Fruit fly (Drosophila melanogaster) whole organism, embryonic: ENCODE results near the gene Cubn.
A peak's percentile ranks its signal among the peaks of the same experiment; 100 is the strongest.

Source experiments
- Atf3 ChIP-seq: fragments of 200-800 bp; sonication (Bioruptor generic); optimal IDR thresholded peaks from 3 replicates; lab custom pipeline; 2016; ENCODE audit warnings: missing biosample characterization, missing genetic modification characterization
- Blimp-1 ChIP-seq: fragments of 200-800 bp; sonication (Bioruptor generic); optimal IDR thresholded peaks from 3 replicates; lab custom pipeline; 2018; ENCODE audit warnings: missing biosample characterization, missing genetic modification characterization, mild to moderate bottlenecking, moderate library complexity, missing genetic modification reagents
- CG11085 ChIP-seq: fragments of 200-800 bp; sonication (Bioruptor generic); IDR thresholded peaks from 2 replicates; pipeline ENCODE4 v1.3.6; 2022; ENCODE audit warnings: missing biosample characterization, missing genetic modification characterization
- CG13624 ChIP-seq: fragments of 200-800 bp; sonication (Bioruptor generic); optimal IDR thresholded peaks from 2 replicates; lab custom pipeline; 2016; ENCODE audit warnings: missing biosample characterization, missing genetic modification characterization
- CG14441 ChIP-seq: fragments of 200-800 bp; sonication (Bioruptor generic); IDR thresholded peaks from 2 replicates; pipeline ENCODE4 v1.3.6; 2022; ENCODE audit warnings: missing biosample characterization, missing genetic modification characterization
- CG15073 ChIP-seq: fragments of 200-800 bp; sonication (Bioruptor generic); optimal IDR thresholded peaks from 2 replicates; lab custom pipeline; 2016; ENCODE audit warnings: missing biosample characterization, missing genetic modification characterization
- CG1602 ChIP-seq: fragments of 200-800 bp; sonication (Bioruptor generic); optimal IDR thresholded peaks from 3 replicates; lab custom pipeline; 2016; ENCODE audit warnings: missing biosample characterization, missing genetic modification characterization
- CG3407 ChIP-seq: fragments of 200-800 bp; sonication (Bioruptor generic); optimal IDR thresholded peaks from 2 replicates; lab custom pipeline; 2018; ENCODE audit warnings: missing biosample characterization, mild to moderate bottlenecking, missing genetic modification characterization
- CG34422 ChIP-seq: fragments of 200-800 bp; sonication (Bioruptor generic); IDR thresholded peaks from 3 replicates; pipeline ENCODE4 v1.3.6; 2022; ENCODE audit warnings: missing biosample characterization, missing genetic modification characterization
- CG4328 ChIP-seq: fragments of 200-800 bp; sonication (Bioruptor generic); optimal IDR thresholded peaks from 3 replicates; lab custom pipeline; 2017; ENCODE audit warnings: missing biosample characterization, missing genetic modification reagents, missing genetic modification characterization
- CG43689 ChIP-seq: fragments of 200-800 bp; sonication (Bioruptor generic); IDR thresholded peaks from 2 replicates; pipeline ENCODE4 v1.3.6; 2022; ENCODE audit warnings: missing biosample characterization, missing genetic modification characterization
- CG4617 ChIP-seq: fragments of 200-800 bp; sonication (Bioruptor generic); optimal IDR thresholded peaks from 3 replicates; lab custom pipeline; 2016; ENCODE audit warnings: missing biosample characterization, missing genetic modification characterization, borderline replicate concordance
- CG6254 ChIP-seq: fragments of 200-800 bp; sonication (Bioruptor generic); optimal IDR thresholded peaks from 3 replicates; lab custom pipeline; 2017; ENCODE audit warnings: mild to moderate bottlenecking, missing biosample characterization, missing genetic modification reagents, missing genetic modification characterization
- CG6683 ChIP-seq: fragments of 200-800 bp; sonication (Bioruptor generic); optimal IDR thresholded peaks from 2 replicates; lab custom pipeline; 2017; ENCODE audit warnings: missing biosample characterization, mild to moderate bottlenecking, missing genetic modification characterization, missing genetic modification reagents
- CG6854 ChIP-seq: fragments of 200-800 bp; sonication (Bioruptor generic); optimal IDR thresholded peaks from 3 replicates; lab custom pipeline; 2017; ENCODE audit warnings: missing biosample characterization, mild to moderate bottlenecking, missing genetic modification characterization
- CG7372 ChIP-seq: fragments of 200-800 bp; sonication (Bioruptor generic); IDR thresholded peaks from 2 replicates; pipeline ENCODE4 v1.3.6; 2022; ENCODE audit warnings: missing biosample characterization, missing genetic modification characterization
- CG7928 ChIP-seq: fragments of 200-800 bp; sonication (Bioruptor generic); optimal IDR thresholded peaks from 2 replicates; lab custom pipeline; 2017; ENCODE audit warnings: missing biosample characterization, mild to moderate bottlenecking, missing genetic modification characterization
- CG8089 ChIP-seq: fragments of 200-800 bp; sonication (Bioruptor generic); optimal IDR thresholded peaks from 3 replicates; lab custom pipeline; 2016; ENCODE audit warnings: missing biosample characterization, missing genetic modification characterization
- CG9932 ChIP-seq: fragments of 200-800 bp; sonication (Bioruptor generic); IDR thresholded peaks from 2 replicates; pipeline ENCODE4 v1.3.6; 2022; ENCODE audit warnings: missing biosample characterization, missing genetic modification characterization
- CHES-1-like ChIP-seq: fragments of 200-800 bp; sonication (Bioruptor generic); optimal IDR thresholded peaks from 2 replicates; lab custom pipeline; 2016; ENCODE audit warnings: missing biosample characterization, missing genetic modification characterization
- Chrac-16 ChIP-seq: fragments of 200-800 bp; sonication (Bioruptor generic); optimal IDR thresholded peaks from 3 replicates; lab custom pipeline; 2016; ENCODE audit warnings: missing biosample characterization, missing genetic modification characterization
- Hsf ChIP-seq: fragments of 200-800 bp; sonication (Bioruptor generic); optimal IDR thresholded peaks from 3 replicates; lab custom pipeline; 2016; ENCODE audit warnings: missing biosample characterization, missing genetic modification characterization
- MBD-R2 ChIP-seq: fragments of 200-800 bp; sonication (Bioruptor generic); IDR thresholded peaks from 2 replicates; pipeline ENCODE4 v1.3.6; 2022; ENCODE audit warnings: missing biosample characterization, missing genetic modification characterization
- Myb ChIP-seq: fragments of 200-800 bp; sonication (Bioruptor generic); optimal IDR thresholded peaks from 2 replicates; lab custom pipeline; 2016; ENCODE audit warnings: missing biosample characterization, missing genetic modification characterization
- NC2β ChIP-seq: fragments of 200-800 bp; sonication (Bioruptor generic); optimal IDR thresholded peaks from 2 replicates; lab custom pipeline; 2016; ENCODE audit warnings: missing biosample characterization, missing genetic modification characterization
- Rx ChIP-seq: fragments of 200-800 bp; sonication (Bioruptor generic); IDR thresholded peaks from 2 replicates; pipeline ENCODE4 v1.3.6; 2022; ENCODE audit warnings: missing biosample characterization, missing genetic modification characterization
- Sin3A ChIP-seq: fragments of >200 bp; optimal IDR thresholded peaks from 2 replicates; lab custom pipeline; 2018
- Sox100B ChIP-seq: fragments of 200-800 bp; sonication (Bioruptor generic); optimal IDR thresholded peaks from 3 replicates; lab custom pipeline; 2018; ENCODE audit warnings: missing biosample characterization, mild to moderate bottlenecking, missing genetic modification characterization
- Taf1 ChIP-seq: fragments of 200-800 bp; sonication (Bioruptor generic); IDR thresholded peaks from 2 replicates; pipeline ENCODE4 v1.3.6; 2022; ENCODE audit warnings: missing biosample characterization, missing genetic modification characterization
- aop ChIP-seq: fragments of 200-800 bp; sonication (Bioruptor generic); IDR thresholded peaks from 2 replicates; pipeline ENCODE4 v1.3.6; 2022; ENCODE audit warnings: missing biosample characterization, missing genetic modification characterization
- ase ChIP-seq: fragments of 200-800 bp; sonication (Bioruptor generic); IDR thresholded peaks from 3 replicates; pipeline ENCODE4 v1.3.6; 2022; ENCODE audit warnings: missing biosample characterization, missing genetic modification characterization
- ash1 ChIP-seq: fragments of 200-800 bp; sonication (Bioruptor generic); optimal IDR thresholded peaks from 2 replicates; lab custom pipeline; 2018; ENCODE audit warnings: missing biosample characterization, mild to moderate bottlenecking, missing genetic modification characterization
- bsh ChIP-seq, 2 experiments: fragments of 200-800 bp; sonication (Bioruptor generic); optimal IDR thresholded peaks; 2 replicates each; lab custom pipeline; 2017 to 2018; ENCODE audit warnings: mild to moderate bottlenecking in 2 of 2, missing biosample characterization in 2 of 2, missing genetic modification characterization in 2 of 2, moderate library complexity in 1 of 2
- cad ChIP-seq: fragments of >200 bp; optimal IDR thresholded peaks from 2 replicates; lab custom pipeline; 2017; ENCODE audit warnings: missing biosample characterization, missing genetic modification characterization
- crp ChIP-seq, 2 experiments: fragments of 200-800 bp; sonication (Bioruptor generic); optimal IDR thresholded peaks; 2 replicates in 1 of 2; 3 replicates in 1 of 2; lab custom pipeline; 2017; ENCODE audit warnings: missing biosample characterization in 2 of 2, missing genetic modification characterization in 2 of 2, mild to moderate bottlenecking in 1 of 2, moderate library complexity in 1 of 2
- da ChIP-seq: fragments of 200-800 bp; sonication (Bioruptor generic); optimal IDR thresholded peaks from 2 replicates; lab custom pipeline; 2016; ENCODE audit warnings: missing biosample characterization, missing genetic modification characterization
- ems ChIP-seq: fragments of 200-800 bp; sonication (Bioruptor generic); optimal IDR thresholded peaks from 3 replicates; lab custom pipeline; 2016; ENCODE audit warnings: missing biosample characterization, missing genetic modification characterization
- gsb-n ChIP-seq: fragments of 200-800 bp; sonication (Bioruptor generic); optimal IDR thresholded peaks from 3 replicates; lab custom pipeline; 2018; ENCODE audit warnings: missing biosample characterization, mild to moderate bottlenecking, missing genetic modification characterization
- jumu ChIP-seq: fragments of 200-800 bp; sonication (Bioruptor generic); optimal IDR thresholded peaks from 3 replicates; lab custom pipeline; 2016; ENCODE audit warnings: missing biosample characterization, missing genetic modification characterization
- nau ChIP-seq: fragments of 200-800 bp; sonication (Bioruptor generic); optimal IDR thresholded peaks from 3 replicates; lab custom pipeline; 2017; ENCODE audit warnings: missing biosample characterization, mild to moderate bottlenecking, missing genetic modification characterization, missing genetic modification reagents
- nerfin-1 ChIP-seq: fragments of 200-800 bp; sonication (Bioruptor generic); optimal IDR thresholded peaks from 3 replicates; lab custom pipeline; 2019; ENCODE audit warnings: missing biosample characterization, mild to moderate bottlenecking, missing genetic modification characterization, moderate library complexity
- nmo ChIP-seq: fragments of 200-800 bp; sonication (Bioruptor generic); optimal IDR thresholded peaks from 2 replicates; lab custom pipeline; 2018; ENCODE audit warnings: missing biosample characterization, mild to moderate bottlenecking, missing genetic modification characterization, moderate library complexity
- pnt ChIP-seq: fragments of 200-800 bp; sonication (Bioruptor generic); optimal IDR thresholded peaks from 3 replicates; lab custom pipeline; 2016; ENCODE audit warnings: missing biosample characterization, missing genetic modification characterization
- sens-2 ChIP-seq: fragments of 200-800 bp; sonication (Bioruptor generic); IDR thresholded peaks from 2 replicates; pipeline ENCODE4 v1.3.6; 2022; ENCODE audit warnings: missing biosample characterization, missing genetic modification characterization
- stc ChIP-seq: fragments of 200-800 bp; sonication (Bioruptor generic); IDR thresholded peaks from 2 replicates; pipeline ENCODE4 v1.3.6; 2022; ENCODE audit warnings: missing biosample characterization, missing genetic modification characterization
- stwl ChIP-seq: fragments of 200-800 bp; sonication (Bioruptor generic); optimal IDR thresholded peaks from 3 replicates; lab custom pipeline; 2018; ENCODE audit warnings: missing biosample characterization, mild to moderate bottlenecking, missing genetic modification characterization, moderate library complexity
- trem ChIP-seq: fragments of 200-800 bp; optimal IDR thresholded peaks from 3 replicates; lab custom pipeline; 2019; ENCODE audit warnings: missing biosample characterization, mild to moderate bottlenecking, missing genetic modification characterization, moderate library complexity
- tup ChIP-seq: fragments of 200-800 bp; sonication (Bioruptor generic); optimal IDR thresholded peaks from 2 replicates; lab custom pipeline; 2016; ENCODE audit warnings: missing biosample characterization, mild to moderate bottlenecking, missing genetic modification characterization, moderate library complexity
- vnd ChIP-seq: fragments of 200-800 bp; sonication (Bioruptor generic); IDR thresholded peaks from 3 replicates; pipeline ENCODE4 v1.3.6; 2022; ENCODE audit warnings: missing biosample characterization, missing genetic modification characterization; ENCODE audit not compliant: partially characterized antibody
- wdn ChIP-seq: fragments of 200-800 bp; sonication (Bioruptor generic); IDR thresholded peaks from 2 replicates; pipeline ENCODE4 v1.3.6; 2022; ENCODE audit warnings: missing biosample characterization, missing genetic modification characterization
- wor ChIP-seq: fragments of 200-800 bp; sonication (Bioruptor generic); IDR thresholded peaks from 2 replicates; pipeline ENCODE4 v1.3.6; 2022; ENCODE audit warnings: missing biosample characterization, missing genetic modification characterization
- zen2 ChIP-seq: fragments of 200-800 bp; sonication (Bioruptor generic); IDR thresholded peaks from 3 replicates; pipeline ENCODE4 v1.3.6; 2022; ENCODE audit warnings: missing biosample characterization, missing genetic modification characterization; ENCODE audit not compliant: partially characterized antibody

Cubn gene

DNA sequence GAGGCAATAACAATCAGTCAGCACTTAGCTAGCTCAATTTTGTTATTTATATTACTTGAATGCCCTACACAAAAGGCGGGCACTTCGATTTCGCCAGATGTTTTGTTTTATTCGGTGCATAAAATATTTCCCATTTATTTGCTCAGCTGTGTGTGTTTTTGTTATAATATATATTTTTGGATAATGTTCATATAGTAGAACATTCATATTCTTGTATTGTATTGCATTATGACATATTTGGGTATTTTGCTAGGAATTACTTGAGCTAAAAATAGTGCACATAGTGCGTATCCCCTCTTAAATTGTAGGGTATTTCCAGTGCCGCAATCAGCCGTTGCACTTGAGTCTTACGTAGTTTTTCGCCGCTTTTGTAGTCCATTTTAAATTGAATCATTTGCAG lies 18.8 kb upstream of the Cubn start (continued):
- TF ChIP-seq aop (GFP tag; lab: Robert Waterston, UW) (no peak), CG4328 (GFP tag; lab: Kevin White, UChicago) (no peak), stc (GFP tag; lab: Robert Waterston, UW) (no peak; the same call in 1 of the 2 replicates), sens-2 (GFP tag; lab: Robert Waterston, UW) (no peak), CG14441 (GFP tag; lab: Robert Waterston, UW) (no peak), nau (GFP tag; lab: Kevin White, UChicago) (peak; percentile 4), CG15073 (GFP tag; lab: Kevin White, UChicago) (no peak), ase (GFP tag; lab: Robert Waterston, UW) (0 out of 3 replicates have a peak, but pooled peaks have one; percentile 21), gsb-n (tag; lab: Kevin White, UChicago) (no peak), wor (GFP tag; lab: Robert Waterston, UW) (no peak), vnd (GFP tag; lab: Robert Waterston, UW) (no peak), CG4617 (GFP tag; lab: Kevin White, UChicago) (no peak), crp (GFP tag; optimal IDR thresholded peaks at IDR 0.05; lab: Kevin White, UChicago) (no peak), CG13624 (GFP tag; lab: Kevin White, UChicago) (no peak), zen2 (GFP tag; lab: Robert Waterston, UW) (no peak), CG3407 (GFP tag; lab: Kevin White, UChicago) (no peak), NC2β (no peak), CHES-1-like (no peak), Myb (GFP tag; lab: Kevin White, UChicago) (no peak), stwl (tag; lab: Kevin White, UChicago) (no peak), CG6854 (no peak), Blimp-1 (GFP tag; lab: Kevin White, UChicago) (peak; percentile 43), Chrac-16 (GFP tag; lab: Kevin White, UChicago) (no peak), CG7928 (no peak), ems (GFP tag; lab: Kevin White, UChicago) (no peak), Sox100B (GFP tag; lab: Kevin White, UChicago) (peak; percentile 62), bsh (GFP tag; optimal IDR thresholded peaks at IDR 0.05; lab: Kevin White, UChicago) (peak in 1 of 2 experiments; percentile 48), cad (GFP tag; lab: Kevin White, UChicago) (no peak), nmo (GFP tag; lab: Kevin White, UChicago) (peak; percentile 67), CG11085 (GFP tag; lab: Robert Waterston, UW) (no peak), CG34422 (no peak), trem (tag; lab: Kevin White, UChicago) (no peak), CG9932 (0 out of 2 replicates have a peak, but pooled peaks have one; percentile 21), MBD-R2 (GFP tag; lab: Robert Waterston, UW) (peak; percentile 18; the same call in 1 of the 2 replicates), da (GFP tag; lab: Kevin White, UChicago) (no peak), wdn (no peak), CG6683 (GFP tag; lab: Kevin White, UChicago) (no peak), tup (no peak), ash1 (no peak), jumu (GFP tag; lab: Kevin White, UChicago) (no peak), CG1602 (GFP tag; lab: Kevin White, UChicago) (no peak), Hsf (GFP tag; lab: Kevin White, UChicago) (peak; percentile 26), CG6254 (no peak), CG7372 (no peak), Taf1 (no peak), Atf3 (GFP tag; lab: Kevin White, UChicago) (no peak), CG8089 (no peak), nerfin-1 (tag; lab: Kevin White, UChicago) (peak; percentile 12), Rx (GFP tag; lab: Robert Waterston, UW) (no peak), pnt (peak; percentile 23), CG43689 (no peak), Sin3A (lab: Kevin White, UChicago) (no peak)
